Fruit fly (Drosophila melanogaster) whole organism, adult: ENCODE results near the gene CG17633.

ENCODE experiments used
- CG11617 ChIP-seq: fragments of 200-800 bp; sonication (Bioruptor generic); optimal IDR thresholded peaks from 2 replicates; lab custom pipeline; 2017; ENCODE audit warnings: mild to moderate bottlenecking, missing biosample characterization, missing genetic modification reagents, missing genetic modification characterization
- CG12768 ChIP-seq: fragments of 200-800 bp; sonication (Bioruptor generic); optimal IDR thresholded peaks from 2 replicates; lab custom pipeline; 2017; ENCODE audit warnings: missing biosample characterization, missing genetic modification characterization, mild to moderate bottlenecking, moderate library complexity, missing genetic modification reagents
- CG5204 ChIP-seq: fragments of 200-800 bp; sonication (Bioruptor generic); optimal IDR thresholded peaks from 2 replicates; lab custom pipeline; 2016; ENCODE audit warnings: missing biosample characterization, missing genetic modification characterization
- Crg-1 ChIP-seq: fragments of 200-800 bp; sonication (Bioruptor generic); optimal IDR thresholded peaks from 2 replicates; lab custom pipeline; 2016; ENCODE audit warnings: missing biosample characterization, missing genetic modification characterization
- Hr96 ChIP-seq: fragments of 200-800 bp; sonication (Bioruptor generic); optimal IDR thresholded peaks from 2 replicates; lab custom pipeline; 2016; ENCODE audit warnings: missing biosample characterization, missing genetic modification characterization
- bab1 ChIP-seq: fragments of 200-800 bp; sonication (Bioruptor generic); optimal IDR thresholded peaks from 3 replicates; lab custom pipeline; 2019; ENCODE audit warnings: missing biosample characterization, mild to moderate bottlenecking, missing genetic modification characterization, moderate library complexity
- cnc ChIP-seq, 2 experiments: fragments of >200 bp; optimal IDR thresholded peaks; 2 replicates each; lab custom pipeline; 2017
- pad ChIP-seq: fragments of 200-800 bp; sonication (Bioruptor generic); optimal IDR thresholded peaks from 3 replicates; lab custom pipeline; 2017; ENCODE audit warnings: missing biosample characterization, missing genetic modification characterization, mild to moderate bottlenecking, moderate library complexity, missing genetic modification reagents
- tj ChIP-seq: fragments of 200-800 bp; sonication (Bioruptor generic); optimal IDR thresholded peaks from 3 replicates; lab custom pipeline; 2017; ENCODE audit warnings: missing biosample characterization, mild to moderate bottlenecking, missing genetic modification characterization, moderate library complexity
- toe ChIP-seq: fragments of 200-800 bp; sonication (Bioruptor generic); optimal IDR thresholded peaks from 2 replicates; lab custom pipeline; 2016; ENCODE audit warnings: missing biosample characterization, missing genetic modification characterization

dm6 chr2L:9782176-9782581 is 13.3 kb downstream of the CG17633 start, which contains the start of gene IP3K1:
- TF ChIP-seq CG5204 (GFP tag; lab: Kevin White, UChicago) (no peak), Crg-1 (GFP tag; lab: Kevin White, UChicago) (peak; percentile 4), pad (peak; percentile 80), toe (GFP tag; lab: Kevin White, UChicago) (peak; percentile 38), CG11617 (peak; percentile 51), bab1 (peak; percentile 83), tj (GFP tag; lab: Kevin White, UChicago) (peak; percentile 75), CG12768 (GFP tag; lab: Kevin White, UChicago) (peak; percentile 84), cnc (optimal IDR thresholded peaks at IDR 0.05; lab: Kevin White, UChicago) (no peak), Hr96 (peak; percentile 70)
